Worm (Caenorhabditis elegans) whole organism, midembryonic: ENCODE data around the gene F48G7.12.

Experiments
- T22C8.4 ChIP-seq: fragments of 200-800 bp; sonication (Bioruptor generic); IDR thresholded peaks from 2 replicates; pipeline ENCODE4 v1.3.6; 2022; ENCODE audit warnings: missing genetic modification characterization, missing compliant biosample characterization
- cog-1 ChIP-seq: sonication (generic microtip); optimal IDR thresholded peaks from 2 replicates; lab custom pipeline; 2016; ENCODE audit warnings: missing genetic modification characterization, missing compliant biosample characterization
- flt-1 ChIP-seq: fragments of 200-800 bp; sonication (Bioruptor generic); IDR thresholded peaks from 2 replicates; pipeline ENCODE4 v1.3.6; 2022; ENCODE audit warnings: missing genetic modification characterization, missing compliant biosample characterization
- klf-2 ChIP-seq: fragments of 200-800 bp; sonication (Bioruptor generic); conservative IDR thresholded peaks from 2 replicates; pipeline ENCODE4 v1.3.6; 2022; ENCODE audit warnings: missing genetic modification reagents, missing genetic modification characterization, missing compliant biosample characterization
- med-1 ChIP-seq: sonication (generic microtip); optimal IDR thresholded peaks from 2 replicates; lab custom pipeline; 2017; ENCODE audit warnings: missing genetic modification characterization, mild to moderate bottlenecking, missing compliant biosample characterization, antibody characterized with exemption, missing genetic modification reagents; ENCODE audit not compliant: insufficient read depth
- ref-1 ChIP-seq: fragments of 200-800 bp; sonication (Bioruptor generic); conservative IDR thresholded peaks from 2 replicates; pipeline ENCODE4 v1.3.6; 2022; ENCODE audit warnings: missing genetic modification reagents, missing genetic modification characterization, missing compliant biosample characterization
- tab-1 ChIP-seq: fragments of 200-800 bp; sonication (Bioruptor generic); IDR thresholded peaks from 2 replicates; pipeline ENCODE4 v1.3.6; 2022; ENCODE audit warnings: missing genetic modification characterization, missing compliant biosample characterization
- ztf-23 ChIP-seq: fragments of 200-800 bp; sonication (Bioruptor generic); IDR thresholded peaks from 2 replicates; pipeline ENCODE4 v1.3.6; 2022; ENCODE audit warnings: missing genetic modification reagents, missing genetic modification characterization, missing compliant biosample characterization
- ztf-29 ChIP-seq: fragments of 200-800 bp; sonication (Bioruptor generic); IDR thresholded peaks from 2 replicates; pipeline ENCODE4 v1.3.6; 2022; ENCODE audit warnings: missing genetic modification reagents, missing genetic modification characterization, missing compliant biosample characterization

The F48G7.12 gene

DNA sequence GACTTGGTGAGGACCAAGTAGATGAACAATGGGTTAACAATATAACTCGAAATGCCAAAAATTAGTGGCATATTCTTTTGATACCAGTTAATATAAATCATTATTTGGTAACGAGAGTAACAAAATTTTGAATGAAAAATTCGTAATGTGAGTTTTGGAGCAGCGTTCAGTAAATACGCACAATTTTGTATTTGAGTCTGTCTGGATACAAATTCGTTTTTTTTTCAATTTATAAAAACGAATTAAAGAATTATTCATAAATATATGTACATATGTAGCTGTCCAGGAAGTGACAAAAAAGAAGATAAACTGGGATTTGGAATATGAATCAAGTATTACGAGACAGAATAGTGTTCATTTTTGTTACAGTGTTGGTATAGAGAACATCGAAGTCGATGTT lies 6.9 kb upstream of the F48G7.12 start, which contains the start of gene srj-5:
Gene srj-5, minus strand, starts transcription at position 101 of the 400 bp plus-strand sequence.
- TF ChIP-seq ztf-29 (no peak), tab-1 (GFP tag; lab: Robert Waterston, UW) (no peak), ztf-23 (GFP tag; lab: Robert Waterston, UW) (no peak), cog-1 (tag; lab: Kevin White, UChicago) (no peak), T22C8.4 (GFP tag; lab: Robert Waterston, UW) (no peak), med-1 (GFP tag; lab: Kevin White, UChicago) (no peak), ref-1 (GFP tag; lab: Robert Waterston, UW) (no peak), klf-2 (GFP tag; lab: Robert Waterston, UW) (no peak), flt-1 (GFP tag; lab: Robert Waterston, UW) (no peak)

DNA sequence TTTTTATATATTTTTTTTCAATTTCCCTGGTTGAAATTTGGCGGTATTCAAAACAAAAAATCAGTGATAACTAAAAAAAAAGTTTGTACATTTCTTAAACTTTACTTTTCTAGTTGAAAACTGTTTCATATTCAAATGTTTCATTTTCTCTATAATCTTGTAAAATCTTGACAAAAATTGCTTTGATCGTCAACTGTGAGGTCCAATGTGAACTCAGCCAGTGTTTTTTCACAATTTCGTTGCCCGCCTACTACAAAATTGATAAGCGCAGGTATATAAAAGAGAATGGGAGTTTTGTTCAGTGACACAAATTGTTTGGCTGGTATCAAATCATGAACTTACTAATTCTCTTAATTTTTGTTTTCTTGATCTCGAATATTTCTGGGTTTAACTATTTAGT lies 859 bp upstream of the F48G7.12 start, which contains the start of gene ugt-42:
Gene ugt-42, plus strand, starts transcription at position 301 of the 400 bp plus-strand sequence.
- TF ChIP-seq ztf-29 (no peak), cog-1 (tag; lab: Kevin White, UChicago) (no peak), T22C8.4 (GFP tag; lab: Robert Waterston, UW) (no peak), ref-1 (GFP tag; lab: Robert Waterston, UW) (no peak), klf-2 (GFP tag; lab: Robert Waterston, UW) (no peak), tab-1 (GFP tag; lab: Robert Waterston, UW) (no peak), ztf-23 (GFP tag; lab: Robert Waterston, UW) (no peak), flt-1 (GFP tag; lab: Robert Waterston, UW) (no peak), med-1 (GFP tag; lab: Kevin White, UChicago) (no peak)

DNA sequence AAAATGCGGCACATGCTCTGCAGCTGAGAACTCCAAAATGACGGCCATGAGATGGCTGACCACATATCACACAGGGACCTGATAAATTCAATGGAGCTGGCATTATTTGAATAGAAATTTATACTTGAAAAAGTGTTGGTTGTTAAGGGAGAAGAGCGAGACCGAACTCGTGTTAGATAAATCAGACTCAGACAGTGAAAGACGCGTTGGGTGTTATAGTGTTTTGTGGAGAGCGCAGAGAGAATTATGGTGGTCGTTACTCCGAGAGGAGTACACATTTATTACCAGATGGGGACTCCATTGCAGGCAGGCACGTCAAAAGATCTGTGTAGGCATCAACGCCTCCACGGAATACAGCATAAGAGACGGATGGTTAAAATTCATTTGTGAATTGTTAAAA lies 3.3 kb downstream of the F48G7.12 start, which contains the start of gene nhr-190:
Gene nhr-190, minus strand, starts transcription at position 175 of the 400 bp plus-strand sequence.
- TF ChIP-seq ztf-23 (GFP tag; lab: Robert Waterston, UW) = no peak

DNA sequence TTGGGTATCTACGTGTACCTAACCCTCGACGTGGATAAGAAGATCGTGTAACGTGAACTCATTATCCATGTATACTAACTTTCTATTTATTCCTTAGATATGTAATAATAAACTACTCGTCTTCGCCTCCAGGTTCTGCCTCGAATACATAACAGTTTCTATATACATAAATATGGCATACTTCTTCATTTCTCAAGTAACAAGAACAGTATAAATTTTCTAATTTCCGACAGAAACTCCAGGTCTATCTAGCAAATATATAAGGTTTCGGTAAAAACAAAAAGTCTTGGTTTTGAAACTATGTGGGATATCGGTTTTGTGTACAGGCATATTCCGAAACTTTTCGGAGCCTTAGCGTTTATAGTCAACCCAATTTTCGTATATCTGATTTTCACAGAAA lies 7.7 kb downstream of the F48G7.12 start, which contains the start of gene srj-37:
Gene srj-37, plus strand, starts transcription at position 301 of the 400 bp plus-strand sequence.
- TF ChIP-seq cog-1 (tag; lab: Kevin White, UChicago) = no peak
- no peak for TF ChIP-seq ztf-29
- TF ChIP-seq ref-1 (GFP tag; lab: Robert Waterston, UW) = no peak
- no peak for TF ChIP-seq med-1 (GFP tag; lab: Kevin White, UChicago)
- no peak for TF ChIP-seq T22C8.4 (GFP tag; lab: Robert Waterston, UW)
- no peak for TF ChIP-seq klf-2 (GFP tag; lab: Robert Waterston, UW)
- no peak for TF ChIP-seq tab-1 (GFP tag; lab: Robert Waterston, UW)
- TF ChIP-seq ztf-23 (GFP tag; lab: Robert Waterston, UW) = no peak
- no peak for TF ChIP-seq flt-1 (GFP tag; lab: Robert Waterston, UW)

DNA sequence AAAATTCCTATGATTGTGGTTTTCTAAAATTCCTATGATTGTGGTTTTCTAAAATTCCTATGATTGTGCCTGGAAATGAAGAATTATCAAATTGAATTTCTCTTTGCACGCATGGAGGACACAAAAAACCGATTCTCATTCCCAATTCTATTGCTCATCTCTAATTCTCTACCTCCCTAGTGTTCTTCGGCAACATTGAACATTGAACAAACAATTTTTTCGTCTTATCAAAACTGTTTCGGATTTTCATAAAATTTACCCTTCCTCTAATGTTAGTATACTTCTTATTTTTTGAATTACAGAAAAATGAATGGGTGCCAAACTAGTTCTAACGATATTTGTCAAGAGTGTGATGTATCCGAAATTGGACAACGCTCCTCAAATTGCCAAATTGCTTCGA lies 9.7 kb downstream of the F48G7.12 start, which contains the start of gene pals-31:
Gene pals-31, plus strand, starts transcription at position 301 of the 400 bp plus-strand sequence.
- TF ChIP-seq tab-1 (GFP tag; lab: Robert Waterston, UW) (no peak), med-1 (GFP tag; lab: Kevin White, UChicago) (no peak), cog-1 (tag; lab: Kevin White, UChicago) (no peak), T22C8.4 (GFP tag; lab: Robert Waterston, UW) (no peak), ref-1 (GFP tag; lab: Robert Waterston, UW) (no peak)

DNA sequence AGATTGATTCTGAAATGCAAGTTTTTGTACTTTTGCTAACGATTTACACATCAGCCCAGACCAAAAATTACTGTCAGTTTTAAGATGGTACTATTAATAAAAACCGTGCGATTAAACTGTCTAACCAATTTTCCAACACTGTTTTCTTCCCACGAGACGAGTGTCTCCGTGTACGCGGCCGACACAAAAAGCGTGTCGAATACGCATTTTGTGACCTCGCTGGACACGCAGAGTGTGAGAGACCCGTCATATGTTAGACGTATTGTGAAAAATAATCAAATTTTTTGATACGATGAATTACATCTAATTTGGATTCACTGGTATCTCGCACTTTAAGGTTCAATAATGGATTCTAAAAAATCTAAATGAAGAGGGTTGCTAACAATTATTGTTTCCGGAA lies 10.4 kb downstream of the F48G7.12 start:
- TF ChIP-seq flt-1 (GFP tag; lab: Robert Waterston, UW) = no peak
- no peak for TF ChIP-seq ztf-23 (GFP tag; lab: Robert Waterston, UW)
- no peak for TF ChIP-seq T22C8.4 (GFP tag; lab: Robert Waterston, UW)
- TF ChIP-seq ref-1 (GFP tag; lab: Robert Waterston, UW) = no peak
- TF ChIP-seq cog-1 (tag; lab: Kevin White, UChicago) = no peak
- TF ChIP-seq ztf-29 = no peak
- no peak for TF ChIP-seq med-1 (GFP tag; lab: Kevin White, UChicago)

DNA sequence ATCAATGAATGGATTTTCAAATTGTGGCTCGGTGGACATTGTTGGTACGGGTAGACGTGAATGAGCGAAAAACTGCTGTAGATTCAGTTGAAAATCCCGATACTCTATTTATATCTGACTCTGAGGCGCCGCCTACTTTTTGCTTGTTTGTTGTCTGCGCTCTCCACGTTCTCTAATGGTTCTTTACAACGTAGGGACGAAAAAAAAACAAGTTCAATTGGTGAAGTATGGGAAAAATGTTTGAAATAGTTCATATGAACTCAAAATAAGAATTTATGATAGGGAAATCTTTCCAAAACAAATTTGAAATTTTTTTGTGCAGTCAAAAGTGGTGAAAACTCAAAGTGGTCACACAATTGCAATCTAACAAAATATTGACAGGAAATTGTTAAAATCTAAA lies 11.2 kb downstream of the F48G7.12 start, which contains the start of gene F48G7.10:
Gene F48G7.10, minus strand, starts transcription at position 101 of the 400 bp plus-strand sequence.
- TF ChIP-seq ztf-23 (GFP tag; lab: Robert Waterston, UW) (no peak), flt-1 (GFP tag; lab: Robert Waterston, UW) (no peak), tab-1 (GFP tag; lab: Robert Waterston, UW) (no peak), cog-1 (tag; lab: Kevin White, UChicago) (no peak), ref-1 (GFP tag; lab: Robert Waterston, UW) (no peak), ztf-29 (no peak), med-1 (GFP tag; lab: Kevin White, UChicago) (no peak), T22C8.4 (GFP tag; lab: Robert Waterston, UW) (no peak), klf-2 (GFP tag; lab: Robert Waterston, UW) (no peak)

DNA sequence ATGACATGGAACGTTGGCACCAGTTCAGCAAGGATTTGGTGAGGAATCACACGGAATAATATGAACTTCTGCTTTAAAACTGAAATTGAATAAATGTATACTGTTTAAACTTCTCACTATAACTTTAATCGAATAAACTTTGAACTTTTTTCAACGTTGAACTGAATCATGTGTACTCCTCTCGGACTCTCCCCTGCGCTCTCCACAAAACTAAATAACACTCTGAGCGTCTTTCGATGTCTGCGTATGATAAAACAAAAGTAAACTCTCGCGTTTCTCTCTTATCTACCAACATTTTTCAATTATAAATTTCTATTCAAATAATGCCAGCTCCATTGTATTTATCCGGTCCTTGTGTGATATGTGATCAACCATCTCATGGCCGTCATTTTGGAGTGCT lies 14.2 kb downstream of the F48G7.12 start:
- TF ChIP-seq ztf-29 (no peak), ztf-23 (GFP tag; lab: Robert Waterston, UW) (no peak), med-1 (GFP tag; lab: Kevin White, UChicago) (no peak), klf-2 (GFP tag; lab: Robert Waterston, UW) (no peak)

DNA sequence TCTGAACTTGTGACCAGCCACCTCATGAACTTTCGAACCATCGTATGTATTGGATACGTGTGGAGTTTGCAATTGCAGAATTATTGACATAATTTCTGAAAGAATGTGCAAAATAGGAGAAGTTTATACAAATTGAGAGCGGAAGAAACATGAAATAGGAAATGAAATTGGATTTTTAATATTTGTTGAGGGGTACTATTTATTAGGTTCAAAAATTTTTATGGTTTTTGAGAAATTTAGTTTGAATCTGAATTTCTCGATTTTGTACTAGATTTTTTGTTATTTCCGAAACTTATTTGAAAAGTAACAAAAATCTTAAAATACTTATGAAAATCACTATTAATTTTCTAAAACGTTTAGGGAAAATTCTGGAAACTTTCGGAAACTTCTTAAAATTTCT lies 17.5 kb downstream of the F48G7.12 start, which contains the start of gene F48G7.9:
Gene F48G7.9, minus strand, starts transcription at position 101 of the 400 bp plus-strand sequence.
- TF ChIP-seq ztf-23 (GFP tag; lab: Robert Waterston, UW) = no peak
- no peak for TF ChIP-seq klf-2 (GFP tag; lab: Robert Waterston, UW)
- TF ChIP-seq med-1 (GFP tag; lab: Kevin White, UChicago) = no peak
- TF ChIP-seq cog-1 (tag; lab: Kevin White, UChicago) = no peak
- TF ChIP-seq T22C8.4 (GFP tag; lab: Robert Waterston, UW) = no peak
- TF ChIP-seq flt-1 (GFP tag; lab: Robert Waterston, UW) = no peak
- no peak for TF ChIP-seq ztf-29
- no peak for TF ChIP-seq ref-1 (GFP tag; lab: Robert Waterston, UW)
- TF ChIP-seq tab-1 (GFP tag; lab: Robert Waterston, UW) = no peak
